Fruit fly (Drosophila melanogaster) whole organism, embryonic: ENCODE data around the gene TM9SF3.

ENCODE experiments used
- Blimp-1 ChIP-seq: fragments of 200-800 bp; sonication (Bioruptor generic); optimal IDR thresholded peaks from 3 replicates; lab custom pipeline; 2018; ENCODE audit warnings: missing biosample characterization, missing genetic modification characterization, mild to moderate bottlenecking, moderate library complexity, missing genetic modification reagents
- CG10267 ChIP-seq: fragments of 200-800 bp; sonication (Bioruptor generic); optimal IDR thresholded peaks from 2 replicates; lab custom pipeline; 2018; ENCODE audit warnings: missing biosample characterization, mild to moderate bottlenecking, missing genetic modification characterization, moderate library complexity
- CG10565 ChIP-seq: fragments of 200-800 bp; sonication (Bioruptor generic); optimal IDR thresholded peaks from 3 replicates; lab custom pipeline; 2016; ENCODE audit warnings: missing biosample characterization, mild to moderate bottlenecking, missing genetic modification characterization
- CG10959 ChIP-seq: fragments of 200-800 bp; sonication (Bioruptor generic); IDR thresholded peaks from 2 replicates; pipeline ENCODE4 v1.3.6; 2022; ENCODE audit warnings: missing biosample characterization, missing genetic modification characterization
- CG10979 ChIP-seq: fragments of 200-800 bp; sonication (Bioruptor generic); optimal IDR thresholded peaks from 2 replicates; lab custom pipeline; 2018; ENCODE audit warnings: missing biosample characterization, mild to moderate bottlenecking, missing genetic modification characterization, moderate library complexity
- CG12659 ChIP-seq: fragments of 200-800 bp; sonication (Bioruptor generic); optimal IDR thresholded peaks from 3 replicates; lab custom pipeline; 2017; ENCODE audit warnings: mild to moderate bottlenecking, missing biosample characterization, missing genetic modification reagents, missing genetic modification characterization
- CG14710 ChIP-seq: fragments of 200-800 bp; sonication (Bioruptor generic); optimal IDR thresholded peaks from 3 replicates; lab custom pipeline; 2019; ENCODE audit warnings: missing biosample characterization, mild to moderate bottlenecking, missing genetic modification characterization, moderate library complexity
- CG15601 ChIP-seq: fragments of 200-800 bp; sonication (Bioruptor generic); optimal IDR thresholded peaks from 3 replicates; lab custom pipeline; 2019; ENCODE audit warnings: missing biosample characterization, mild to moderate bottlenecking, missing genetic modification characterization, moderate library complexity
- CG17829 ChIP-seq: fragments of 200-800 bp; optimal IDR thresholded peaks from 2 replicates; lab custom pipeline; 2019; ENCODE audit warnings: missing biosample characterization, mild to moderate bottlenecking, missing genetic modification characterization, moderate library complexity
- CG18262 ChIP-seq: fragments of 200-800 bp; optimal IDR thresholded peaks from 3 replicates; lab custom pipeline; 2019; ENCODE audit warnings: missing biosample characterization, mild to moderate bottlenecking, missing genetic modification characterization, moderate library complexity
- CG18599 ChIP-seq: fragments of 200-800 bp; sonication (Bioruptor generic); optimal IDR thresholded peaks from 3 replicates; lab custom pipeline; 2017; ENCODE audit warnings: missing biosample characterization, missing genetic modification characterization, mild to moderate bottlenecking, moderate library complexity, missing genetic modification reagents
- CG2712 ChIP-seq: fragments of 200-800 bp; optimal IDR thresholded peaks from 3 replicates; lab custom pipeline; 2019; ENCODE audit warnings: missing biosample characterization, mild to moderate bottlenecking, missing genetic modification characterization, moderate library complexity
- CG31441 ChIP-seq: fragments of 200-800 bp; sonication (Bioruptor generic); IDR thresholded peaks from 2 replicates; pipeline ENCODE4 v1.3.6; 2022; ENCODE audit warnings: missing biosample characterization, missing genetic modification characterization
- CG42726 ChIP-seq: fragments of 200-800 bp; sonication (Bioruptor generic); IDR thresholded peaks from 2 replicates; pipeline ENCODE4 v1.3.6; 2022; ENCODE audit warnings: missing biosample characterization, missing genetic modification characterization; ENCODE audit not compliant: partially characterized antibody
- CG4854 ChIP-seq: fragments of 200-800 bp; sonication (Bioruptor generic); optimal IDR thresholded peaks from 2 replicates; lab custom pipeline; 2016; ENCODE audit warnings: missing biosample characterization, missing genetic modification characterization, inconsistent platforms
- CG5180 ChIP-seq: fragments of 200-800 bp; sonication (Bioruptor generic); optimal IDR thresholded peaks from 3 replicates; lab custom pipeline; 2017; ENCODE audit warnings: missing biosample characterization, missing genetic modification characterization, mild to moderate bottlenecking, moderate library complexity, missing genetic modification reagents
- CG7745 ChIP-seq: fragments of 200-800 bp; sonication (Bioruptor generic); optimal IDR thresholded peaks from 2 replicates; lab custom pipeline; 2018; ENCODE audit warnings: missing biosample characterization, mild to moderate bottlenecking, missing genetic modification characterization, moderate library complexity
- Dbx ChIP-seq: fragments of 200-800 bp; sonication (Bioruptor generic); IDR thresholded peaks from 3 replicates; pipeline ENCODE4 v1.3.6; 2022; ENCODE audit warnings: missing biosample characterization, missing genetic modification characterization
- Doc3 ChIP-seq: fragments of 200-800 bp; sonication (Bioruptor generic); IDR thresholded peaks from 3 replicates; pipeline ENCODE4 v1.3.6; 2022; ENCODE audit warnings: missing biosample characterization, missing genetic modification characterization; ENCODE audit not compliant: partially characterized antibody
- Drgx ChIP-seq: fragments of 200-800 bp; sonication (Bioruptor generic); IDR thresholded peaks from 2 replicates; pipeline ENCODE4 v1.3.6; 2022; ENCODE audit warnings: missing biosample characterization, missing genetic modification characterization
- Elba2 ChIP-seq: fragments of 200-800 bp; sonication (Bioruptor generic); optimal IDR thresholded peaks from 3 replicates; lab custom pipeline; 2016; ENCODE audit warnings: missing biosample characterization, missing genetic modification characterization
- Ets65A ChIP-seq: fragments of 200-800 bp; sonication (Bioruptor generic); peaks from one replicate; lab custom pipeline; 2016; ENCODE audit warnings: missing biosample characterization, missing genetic modification characterization
- Hr51 ChIP-seq, 2 experiments: fragments of 200-800 bp; sonication (Bioruptor generic); optimal IDR thresholded peaks; 2 replicates in 1 of 2; 3 replicates in 1 of 2; lab custom pipeline; 2016 to 2018; ENCODE audit warnings: missing biosample characterization in 2 of 2, missing genetic modification characterization in 2 of 2, mild to moderate bottlenecking in 1 of 2, moderate library complexity in 1 of 2
- Hsf ChIP-seq: fragments of 200-800 bp; sonication (Bioruptor generic); optimal IDR thresholded peaks from 3 replicates; lab custom pipeline; 2016; ENCODE audit warnings: missing biosample characterization, missing genetic modification characterization
- Six4 ChIP-seq: fragments of 200-800 bp; sonication (Bioruptor generic); optimal IDR thresholded peaks from 2 replicates; lab custom pipeline; 2016; ENCODE audit warnings: missing biosample characterization, missing genetic modification characterization
- Spps ChIP-seq: fragments of 200-800 bp; sonication (Bioruptor generic); optimal IDR thresholded peaks from 2 replicates; lab custom pipeline; 2018; ENCODE audit warnings: missing biosample characterization, mild to moderate bottlenecking, missing genetic modification characterization
- Xrp1 ChIP-seq: fragments of 200-800 bp; sonication (Bioruptor generic); IDR thresholded peaks from 2 replicates; pipeline ENCODE4 v1.3.6; 2022; ENCODE audit warnings: missing biosample characterization, missing genetic modification characterization
- az2 ChIP-seq: fragments of 200-800 bp; sonication (Bioruptor generic); optimal IDR thresholded peaks from 3 replicates; lab custom pipeline; 2016; ENCODE audit warnings: missing biosample characterization, missing genetic modification characterization
- bsh ChIP-seq, 2 experiments: fragments of 200-800 bp; sonication (Bioruptor generic); optimal IDR thresholded peaks; 2 replicates each; lab custom pipeline; 2017 to 2018; ENCODE audit warnings: mild to moderate bottlenecking in 2 of 2, missing biosample characterization in 2 of 2, missing genetic modification characterization in 2 of 2, moderate library complexity in 1 of 2
- gem ChIP-seq: fragments of 200-800 bp; sonication (Bioruptor generic); optimal IDR thresholded peaks from 2 replicates; lab custom pipeline; 2019; ENCODE audit warnings: missing biosample characterization, mild to moderate bottlenecking, missing genetic modification characterization, moderate library complexity
- kah ChIP-seq: fragments of 200-800 bp; sonication (Bioruptor generic); optimal IDR thresholded peaks from 2 replicates; lab custom pipeline; 2018; ENCODE audit warnings: missing biosample characterization, mild to moderate bottlenecking, missing genetic modification characterization
- lbe ChIP-seq: fragments of 200-800 bp; sonication (Bioruptor generic); optimal IDR thresholded peaks from 2 replicates; lab custom pipeline; 2016; ENCODE audit warnings: missing biosample characterization, mild to moderate bottlenecking, missing genetic modification characterization
- nom ChIP-seq: fragments of 200-800 bp; sonication (Bioruptor generic); optimal IDR thresholded peaks from 2 replicates; lab custom pipeline; 2017; ENCODE audit warnings: missing biosample characterization, missing genetic modification characterization, mild to moderate bottlenecking, moderate library complexity, missing genetic modification reagents
- phol ChIP-seq: fragments of 200-800 bp; sonication (Bioruptor generic); optimal IDR thresholded peaks from 3 replicates; lab custom pipeline; 2018; ENCODE audit warnings: missing biosample characterization, mild to moderate bottlenecking, missing genetic modification characterization, moderate library complexity
- sens ChIP-seq: fragments of 200-800 bp; sonication (Bioruptor generic); peaks from one replicate; lab custom pipeline; 2016; ENCODE audit warnings: missing biosample characterization, missing genetic modification characterization
- sisA ChIP-seq: fragments of 200-800 bp; sonication (Bioruptor generic); IDR thresholded peaks from 2 replicates; pipeline ENCODE4 v1.3.6; 2022; ENCODE audit warnings: missing biosample characterization, missing genetic modification characterization
- sr ChIP-seq: fragments of 200-800 bp; sonication (Bioruptor generic); IDR thresholded peaks from 3 replicates; pipeline ENCODE4 v1.3.6; 2022; ENCODE audit warnings: missing biosample characterization, missing genetic modification characterization
- trem ChIP-seq: fragments of 200-800 bp; optimal IDR thresholded peaks from 3 replicates; lab custom pipeline; 2019; ENCODE audit warnings: missing biosample characterization, mild to moderate bottlenecking, missing genetic modification characterization, moderate library complexity
- vvl ChIP-seq: fragments of 200-800 bp; sonication (Bioruptor generic); IDR thresholded peaks from 2 replicates; pipeline ENCODE4 v1.3.6; 2022; ENCODE audit warnings: missing biosample characterization, missing genetic modification characterization

Gene TM9SF3

DNA sequence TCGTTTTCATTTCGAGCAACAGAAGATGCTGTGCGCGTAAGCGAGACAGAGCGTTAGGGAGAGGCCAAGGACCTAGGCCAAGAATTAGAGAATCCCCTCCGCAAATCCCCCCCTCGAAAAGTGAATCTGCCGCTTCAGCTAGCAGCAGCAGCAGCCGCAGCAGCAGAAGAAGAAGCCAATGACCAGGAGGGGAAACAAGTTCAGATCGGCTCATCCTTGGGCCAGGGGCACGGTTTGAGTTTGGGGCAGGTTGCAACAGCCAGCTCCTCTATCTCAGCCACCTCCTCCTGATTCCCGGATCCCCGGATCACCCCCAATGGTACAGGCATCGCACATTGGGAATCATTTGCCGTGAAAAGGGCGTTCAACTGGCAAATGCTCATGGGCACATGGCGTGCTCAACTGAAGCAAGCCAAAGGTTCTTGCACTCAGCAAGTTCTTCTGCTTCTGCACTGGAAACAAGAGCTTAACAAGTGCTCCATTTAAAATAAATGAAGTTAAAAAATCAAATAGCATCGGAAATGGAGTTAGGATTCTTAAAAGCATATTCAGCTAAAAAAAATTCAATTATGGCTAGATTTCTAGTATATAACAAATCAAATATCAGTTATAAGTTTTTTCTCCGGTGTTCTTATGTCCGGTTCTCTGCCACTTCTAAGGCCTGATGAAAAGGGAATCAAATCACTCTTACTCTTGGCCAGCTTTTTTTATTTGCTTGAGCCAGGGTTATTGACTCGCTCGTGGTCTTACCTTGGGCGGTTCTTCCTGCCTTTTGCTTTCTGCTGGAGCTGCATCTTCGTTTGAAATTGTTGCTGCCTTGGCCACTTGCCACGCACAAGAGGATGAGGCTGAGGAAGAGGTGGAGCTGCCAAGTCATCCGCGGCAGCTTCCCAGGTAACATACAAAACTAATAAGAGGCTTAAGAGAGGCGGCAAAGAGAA lies 29.7 kb upstream of the TM9SF3 start:
- TF ChIP-seq bsh (GFP tag; optimal IDR thresholded peaks at IDR 0.05; lab: Kevin White, UChicago): peak in 1 of 2 experiments; percentile 66
- TF ChIP-seq CG10959 (GFP tag; lab: Robert Waterston, UW): peak; percentile 41; the same call in 1 of the 2 replicates
- no peak for TF ChIP-seq sisA (GFP tag; lab: Robert Waterston, UW)
- peak; percentile 30 for TF ChIP-seq CG14710 (tag; lab: Kevin White, UChicago)
- no peak for TF ChIP-seq Hr51 (GFP tag; optimal IDR thresholded peaks at IDR 0.05; lab: Kevin White, UChicago)
- no peak for TF ChIP-seq CG5180 (GFP tag; lab: Kevin White, UChicago)
- TF ChIP-seq CG2712 (tag; lab: Kevin White, UChicago): peak; percentile 54
- TF ChIP-seq kah (GFP tag; lab: Kevin White, UChicago): no peak
- no peak for TF ChIP-seq Hsf (GFP tag; lab: Kevin White, UChicago)
- no peak for TF ChIP-seq CG42726 (GFP tag; lab: Robert Waterston, UW)
- peak; percentile 34 for TF ChIP-seq CG18262 (tag; lab: Kevin White, UChicago)
- TF ChIP-seq CG15601 (tag; lab: Kevin White, UChicago): no peak
- no peak for TF ChIP-seq CG4854 (GFP tag; lab: Kevin White, UChicago)
- TF ChIP-seq CG18599: no peak
- peak; percentile 9 for TF ChIP-seq phol (tag; lab: Kevin White, UChicago)
- TF ChIP-seq Blimp-1 (GFP tag; lab: Kevin White, UChicago): peak; percentile 94
- TF ChIP-seq Xrp1 (GFP tag; lab: Robert Waterston, UW): peak; percentile 56
- TF ChIP-seq Elba2 (GFP tag; lab: Kevin White, UChicago): no peak
- no peak for TF ChIP-seq vvl (GFP tag; lab: Robert Waterston, UW)
- TF ChIP-seq CG31441 (GFP tag; lab: Robert Waterston, UW): 0 out of 2 replicates have a peak, but pooled peaks have one; percentile 9
- no peak for TF ChIP-seq az2 (GFP tag; lab: Kevin White, UChicago)
- peak; percentile 88 for TF ChIP-seq sens
- peak; percentile 51 for TF ChIP-seq Drgx (GFP tag; lab: Robert Waterston, UW)
- no peak for TF ChIP-seq CG10565
- peak; percentile 57 for TF ChIP-seq CG10979 (tag; lab: Kevin White, UChicago)
- TF ChIP-seq gem: peak; percentile 6
- no peak for TF ChIP-seq nom (GFP tag; lab: Kevin White, UChicago)
- TF ChIP-seq Doc3: no peak
- peak; percentile 3 for TF ChIP-seq CG10267 (tag; lab: Kevin White, UChicago)
- TF ChIP-seq Six4 (GFP tag; lab: Kevin White, UChicago): no peak
- TF ChIP-seq lbe (GFP tag; lab: Kevin White, UChicago): peak; percentile 85
- no peak for TF ChIP-seq CG7745 (tag; lab: Kevin White, UChicago)
- peak; percentile 15 for TF ChIP-seq CG17829 (tag; lab: Kevin White, UChicago)
- no peak for TF ChIP-seq Dbx (GFP tag; lab: Robert Waterston, UW)
- peak; percentile 21 for TF ChIP-seq Spps (tag; lab: Kevin White, UChicago)
- no peak for TF ChIP-seq CG12659 (GFP tag; lab: Kevin White, UChicago)
- peak; percentile 86 for TF ChIP-seq Ets65A
- peak; percentile 17 for TF ChIP-seq trem (tag; lab: Kevin White, UChicago)
- no peak for TF ChIP-seq sr
